Worm (Caenorhabditis elegans): ENCODE data around the gene D1086.21.

D1086.21 gene

DNA sequence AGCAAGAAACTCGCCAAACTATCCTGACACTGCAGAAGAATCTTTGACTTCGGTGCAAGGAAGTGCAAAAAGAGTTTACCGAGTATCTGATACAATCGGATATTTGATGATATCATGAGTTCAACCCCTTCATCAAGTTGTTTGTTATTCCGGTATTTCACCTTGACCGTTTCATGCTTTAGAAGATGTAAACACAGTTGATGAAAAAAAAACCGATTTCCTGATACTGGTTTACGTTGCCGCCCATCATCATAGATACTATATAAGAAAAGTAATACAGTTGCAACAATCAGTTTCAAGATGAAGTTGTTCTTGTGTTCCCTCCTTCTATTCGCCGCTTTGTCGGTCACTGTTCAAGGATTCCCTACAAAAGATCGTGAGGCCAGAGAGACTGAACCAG lies 43.0 kb downstream of the D1086.21 start, which contains the start of gene H39E23.3:
TSS of gene H39E23.3 (plus strand) at position 301 of the 400 bp plus-strand sequence.
- no peak for TF ChIP-seq dmd-4 (tag; optimal IDR thresholded peaks at IDR 0.05; ENCODE audit: borderline replicate concordance)
- TF ChIP-seq unc-3 (GFP tag; conservative IDR thresholded peaks at IDR 0.05), result no peak
- TF ChIP-seq unc-3 (tag; optimal IDR thresholded peaks at IDR 0.05), result no peak
- TF ChIP-seq hlh-15 (tag; optimal IDR thresholded peaks at IDR 0.05), result no peak
- TF ChIP-seq ref-2 (tag; optimal IDR thresholded peaks at IDR 0.05), result no peak
- TF ChIP-seq odd-2 (tag; optimal IDR thresholded peaks at IDR 0.05), result no peak

DNA sequence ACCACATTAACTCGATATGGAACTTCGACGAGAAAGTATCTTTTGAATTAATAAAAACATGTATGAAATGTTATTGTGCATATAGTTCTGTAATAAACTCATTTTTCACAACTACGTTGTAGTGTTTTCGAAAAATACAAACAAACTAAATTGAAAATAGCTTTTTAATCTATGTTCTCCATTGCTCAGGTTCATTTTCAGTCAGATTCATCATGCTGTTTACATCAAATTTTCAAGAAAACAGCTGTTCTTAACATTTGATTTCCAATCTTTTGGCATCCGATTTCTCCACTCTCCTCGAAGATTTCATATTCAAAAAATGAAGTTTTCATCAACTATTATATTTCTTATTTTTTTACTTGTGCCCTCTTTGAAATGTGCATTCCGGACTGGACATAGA lies 45.5 kb downstream of the D1086.21 start, which contains the start of gene H39E23.2:
TSS of gene H39E23.2 (plus strand) at position 301 of the 400 bp plus-strand sequence.
- no peak for TF ChIP-seq pha-2 (tag; optimal IDR thresholded peaks at IDR 0.05)
- TF ChIP-seq ceh-30 (tag; optimal IDR thresholded peaks at IDR 0.05), result no peak
- TF ChIP-seq mec-3 (tag; optimal IDR thresholded peaks at IDR 0.05; ENCODE audit: borderline replicate concordance), result no peak
- TF ChIP-seq K02D7.2 (tag; optimal IDR thresholded peaks at IDR 0.05), result no peak
- TF ChIP-seq hlh-13 (GFP tag; optimal IDR thresholded peaks at IDR 0.05), result no peak
- TF ChIP-seq ref-2 (tag; optimal IDR thresholded peaks at IDR 0.05), result no peak
- no peak for TF ChIP-seq sox-4 (tag; optimal IDR thresholded peaks at IDR 0.05)
- TF ChIP-seq ttx-3 (tag; optimal IDR thresholded peaks at IDR 0.05), result no peak
- TF ChIP-seq pag-3 (tag; optimal IDR thresholded peaks at IDR 0.05; ENCODE audit: borderline replicate concordance), result no peak
- TF ChIP-seq ceh-34 (tag; optimal IDR thresholded peaks at IDR 0.05), result no peak
- no peak for TF ChIP-seq ztf-16 (tag; optimal IDR thresholded peaks at IDR 0.05)
- TF ChIP-seq hlh-6 (tag; optimal IDR thresholded peaks at IDR 0.05), result no peak
- TF ChIP-seq nhr-11 (tag; optimal IDR thresholded peaks at IDR 0.05), result no peak
- no peak for TF ChIP-seq ceh-24 (tag; optimal IDR thresholded peaks at IDR 0.05)
- TF ChIP-seq C08G9.2 (tag; optimal IDR thresholded peaks at IDR 0.05), result no peak
- no peak for TF ChIP-seq T23F11.4 (GFP tag; optimal IDR thresholded peaks at IDR 0.05)
- TF ChIP-seq ceh-9 (tag; optimal IDR thresholded peaks at IDR 0.05), result no peak
- TF ChIP-seq eyg-1 (tag; optimal IDR thresholded peaks at IDR 0.05), result no peak

All from whole organism, late embryonic.